Worm (Caenorhabditis elegans): ENCODE measurements around the gene C23G10.1.

C23G10.1 gene

DNA sequence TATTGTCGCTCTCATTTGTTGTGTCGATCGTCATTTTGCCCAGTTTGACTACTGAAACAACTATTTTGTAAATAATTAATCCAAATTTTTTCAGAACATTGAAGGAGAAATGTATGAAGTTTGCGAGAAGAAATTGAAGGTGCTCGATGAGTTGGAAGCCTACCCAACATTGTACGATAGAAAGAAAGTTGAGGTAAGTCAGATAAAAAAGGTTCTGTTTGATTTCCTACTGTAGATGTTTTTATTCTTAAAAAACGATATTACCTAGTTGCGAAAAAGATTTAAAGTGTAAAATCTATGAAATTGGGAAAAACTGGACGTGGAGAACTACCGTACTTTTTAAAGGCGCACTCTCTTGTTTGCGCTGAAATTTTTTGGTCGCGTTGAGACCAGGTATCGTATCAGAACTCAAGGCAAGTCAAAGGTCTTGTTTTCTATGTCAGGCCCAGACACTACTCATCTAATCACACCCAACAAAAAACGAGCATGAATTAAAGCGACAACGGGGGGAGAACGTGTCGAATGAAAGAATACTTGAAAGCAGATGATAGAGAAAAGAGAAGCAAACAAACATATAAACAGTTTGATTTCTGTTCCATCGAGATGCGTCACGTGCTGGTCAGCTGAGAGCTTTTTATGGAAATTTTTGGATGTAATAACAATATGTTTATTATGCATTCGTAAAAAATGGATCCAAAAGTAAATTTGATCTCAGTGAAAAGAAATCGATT lies 40.4 kb upstream of the C23G10.1 start, which contains the start of gene efk-1 (continued):
- TF ChIP-seq spr-3 (GFP tag; optimal IDR thresholded peaks at IDR 0.05) = no peak
- no peak for TF ChIP-seq dpl-1 (GFP tag; optimal IDR thresholded peaks at IDR 0.05)
- TF ChIP-seq hlh-30 (tag; optimal IDR thresholded peaks at IDR 0.05; ENCODE audit: insufficient read depth) = peak; percentile 82
- 0 out of 2 replicates have a peak, but pooled peaks have one; percentile 17 for TF ChIP-seq lin-1 (GFP tag; IDR thresholded peaks at IDR 0.05)
- TF ChIP-seq T26A8.4 (GFP tag; IDR thresholded peaks at IDR 0.05) = no peak
- peak; percentile 20 for TF ChIP-seq mep-1 (tag; optimal IDR thresholded peaks at IDR 0.05)

ce11 chrIII:6170038-6170437 lies 39.0 kb upstream of the C23G10.1 start:
- TF ChIP-seq nhr-76 (tag; optimal IDR thresholded peaks at IDR 0.05) (no peak), hif-1 (tag; optimal IDR thresholded peaks at IDR 0.05) (peak in 1 of 2 experiments; percentile 95), ceh-28 (tag; optimal IDR thresholded peaks at IDR 0.05) (no peak), attf-4 (tag; optimal IDR thresholded peaks at IDR 0.05) (no peak), dmd-6 (GFP tag; IDR thresholded peaks at IDR 0.05) (no peak), cey-2 (tag; optimal IDR thresholded peaks at IDR 0.05; ENCODE audit: borderline replicate concordance, insufficient read depth) (no peak), nhr-6 (tag; optimal IDR thresholded peaks at IDR 0.05) (no peak), mep-1 (tag; optimal IDR thresholded peaks at IDR 0.05) (peak; percentile 62), lin-1 (GFP tag; IDR thresholded peaks at IDR 0.05) (no peak), hmg-1.1 (GFP tag; IDR thresholded peaks at IDR 0.05) (peak; percentile 68), ceh-32 (tag; optimal IDR thresholded peaks at IDR 0.05; ENCODE audit: poor library complexity) (no peak), lsy-2 (tag; optimal IDR thresholded peaks at IDR 0.05) (peak; percentile 18 to 67), aly-2 (tag; optimal IDR thresholded peaks at IDR 0.05) (no peak), T20F7.1 (GFP tag; optimal IDR thresholded peaks at IDR 0.05) (peak; percentile 8), unc-62 (GFP tag; optimal IDR thresholded peaks at IDR 0.05 in 1 of 2) (peak in 1 of 2 experiments; percentile 64), unc-62 (tag; optimal IDR thresholded peaks at IDR 0.05) (no peak), tra-1 (GFP tag; IDR thresholded peaks at IDR 0.05) (no peak), nhr-237 (tag; optimal IDR thresholded peaks at IDR 0.05) (no peak), pha-4 (GFP tag; IDR thresholded peaks at IDR 0.05) (no peak; the same call in 1 of the 2 replicates), pha-4 (tag; optimal IDR thresholded peaks at IDR 0.05) (no peak), nhr-11 (tag; optimal IDR thresholded peaks at IDR 0.05) (peak; percentile 86), nhr-28 (tag; optimal IDR thresholded peaks at IDR 0.05) (peak; percentile 65), nhr-25 (tag; optimal IDR thresholded peaks at IDR 0.05; ENCODE audit: borderline replicate concordance, insufficient read depth) (no peak), egl-27 (tag; optimal IDR thresholded peaks at IDR 0.05) (no peak), ZK337.2 (GFP tag; IDR thresholded peaks at IDR 0.05) (no peak), ctbp-1 (GFP tag; IDR thresholded peaks at IDR 0.05) (0 out of 2 replicates have a peak, but pooled peaks have one; percentile 7), mdl-1 (tag; optimal IDR thresholded peaks at IDR 0.05) (peak in 1 of 2 experiments; percentile 2), daf-16 (GFP tag; optimal IDR thresholded peaks at IDR 0.05) (peak in 1 of 2 experiments; percentile 76), daf-16 (tag; optimal IDR thresholded peaks at IDR 0.05) (peak; percentile 19), ceh-82 (tag; optimal IDR thresholded peaks at IDR 0.05) (no peak), Y75B8A.6 (GFP tag; IDR thresholded peaks at IDR 0.05) (no peak), mxl-3 (GFP tag; optimal IDR thresholded peaks at IDR 0.05) (no peak), dpl-1 (GFP tag; optimal IDR thresholded peaks at IDR 0.05) (peak; percentile 35), F44E2.7 (GFP tag; IDR thresholded peaks at IDR 0.05) (no peak), mdt-29 (GFP tag; IDR thresholded peaks at IDR 0.05) (peak; percentile 62), madf-9 (GFP tag; conservative IDR thresholded peaks at IDR 0.05) (no peak), aha-1 (tag) (peak; percentile 51), F37D6.2 (tag; optimal IDR thresholded peaks at IDR 0.05) (no peak), unc-39 (tag; optimal IDR thresholded peaks at IDR 0.05) (no peak), hlh-11 (tag; optimal IDR thresholded peaks at IDR 0.05) (peak; percentile 67), lir-3 (tag; optimal IDR thresholded peaks at IDR 0.05) (no peak), skn-1 (tag; optimal IDR thresholded peaks at IDR 0.05) (no peak), zfp-3 (GFP tag; conservative IDR thresholded peaks at IDR 0.05) (0 out of 2 replicates have a peak, but pooled peaks have one; percentile 31), lim-7 (GFP tag; IDR thresholded peaks at IDR 0.05) (no peak), nhr-48 (tag; optimal IDR thresholded peaks at IDR 0.05) (peak; percentile 22)

Measured in whole organism, L4 larva.